Worm (Caenorhabditis elegans) whole organism, L4/young adult: ENCODE results near the gene chtb-1.

Experiments
- W03F9.2 ChIP-seq: fragments of 150-350 bp; optimal IDR thresholded peaks from 2 replicates; lab custom pipeline; 2014; ENCODE audit warnings: missing biosample characterization, missing genetic modification characterization
- dao-5 ChIP-seq: sonication (generic microtip); optimal IDR thresholded peaks from 2 replicates; lab custom pipeline; 2016; ENCODE audit warnings: missing genotype, missing genetic modification characterization, moderate library complexity, missing compliant biosample characterization
- him-1 ChIP-seq: sonication (generic microtip); optimal IDR thresholded peaks from 2 replicates; lab custom pipeline; 2016; ENCODE audit warnings: missing genotype, missing genetic modification reagents, missing genetic modification characterization, missing compliant biosample characterization

- TF ChIP-seq W03F9.2 (tag; lab: Kevin White, UChicago) (no peak), him-1 (tag; lab: Kevin White, UChicago) (no peak), dao-5 (tag; lab: Kevin White, UChicago) (no peak)
These were observed 17.3 kb downstream of the chtb-1 start for ce11 chrIII:9337968-9338367.
